Worm (Caenorhabditis elegans) whole organism, L1 larva: ENCODE measurements around the gene egl-9.
A peak's percentile ranks its signal among the peaks of the same experiment; 100 is the strongest.

Experiments used
- F16B12.6 ChIP-seq: fragments of 150-350 bp; optimal IDR thresholded peaks from 2 replicates; lab custom pipeline; 2014; ENCODE audit warnings: missing biosample characterization, missing genetic modification characterization
- aly-2 ChIP-seq: fragments of 150-350 bp; optimal IDR thresholded peaks from 2 replicates; lab custom pipeline; 2014; ENCODE audit warnings: missing biosample characterization, missing genetic modification characterization
- blmp-1 ChIP-seq: fragments of 150-350 bp; optimal IDR thresholded peaks from 2 replicates; lab custom pipeline; 2014; ENCODE audit warnings: missing biosample characterization, missing genetic modification characterization
- ceh-8 ChIP-seq: fragments of 200-800 bp; sonication (Bioruptor generic); optimal IDR thresholded peaks from 2 replicates; lab custom pipeline; 2018; ENCODE audit warnings: mild to moderate bottlenecking, missing genetic modification characterization, moderate library complexity, missing compliant biosample characterization
- ceh-82 ChIP-seq, 3 experiments: fragments of 150-350 bp in 1 of 3; sonication (generic microtip) in 2 of 3; optimal IDR thresholded peaks; 2 replicates each; lab custom pipeline; 2014 to 2017; ENCODE audit warnings: missing biosample characterization in 3 of 3, missing genetic modification characterization in 3 of 3
- ceh-88 ChIP-seq: fragments of 200-800 bp; sonication (Bioruptor generic); IDR thresholded peaks from 2 replicates; pipeline ENCODE4 v1.3.6; 2022; ENCODE audit warnings: missing genetic modification characterization, missing compliant biosample characterization
- ceh-90 ChIP-seq: sonication (generic microtip); optimal IDR thresholded peaks from 2 replicates; lab custom pipeline; 2016; ENCODE audit warnings: missing genetic modification characterization, missing compliant biosample characterization
- dpl-1 ChIP-seq, 3 experiments: fragments of 150-350 bp in 2 of 3; sonication (generic microtip) in 1 of 3; optimal IDR thresholded peaks; 2 replicates each; lab custom pipeline; 2014 to 2017; ENCODE audit warnings: missing biosample characterization in 3 of 3, missing genetic modification characterization in 3 of 3, missing genetic modification reagents in 3 of 3
- efl-1 ChIP-seq, 4 experiments: fragments of 150-350 bp; optimal IDR thresholded peaks in 3 of 4; peaks in 1 of 4; 1 replicate in 1 of 4; 2 replicates in 3 of 4; lab custom pipeline; 2014; ENCODE audit warnings: missing biosample characterization in 2 of 4, missing genetic modification characterization in 2 of 4, missing genetic modification reagents in 2 of 4
- egl-27 ChIP-seq, 2 experiments: fragments of 150-350 bp in 1 of 2; sonication (generic microtip); optimal IDR thresholded peaks; 3 replicates each; lab custom pipeline; 2017 to 2018; ENCODE audit warnings: missing biosample characterization in 2 of 2, missing genetic modification characterization in 2 of 2, missing genetic modification reagents in 2 of 2
- elt-2 ChIP-seq: sonication (generic microtip); optimal IDR thresholded peaks from 2 replicates; lab custom pipeline; 2016; ENCODE audit warnings: missing genetic modification characterization, mild to moderate bottlenecking, inconsistent platforms, missing compliant biosample characterization, missing genetic modification reagents
- fkh-4 ChIP-seq: sonication (generic microtip); optimal IDR thresholded peaks from 2 replicates; lab custom pipeline; 2016; ENCODE audit warnings: missing compliant biosample characterization, missing genetic modification characterization, borderline replicate concordance
- fos-1 ChIP-seq: fragments of 150-350 bp; optimal IDR thresholded peaks from 2 replicates; lab custom pipeline; 2014; ENCODE audit warnings: missing biosample characterization, missing genetic modification characterization
- hlh-4 ChIP-seq: sonication (generic microtip); optimal IDR thresholded peaks from 2 replicates; lab custom pipeline; 2016; ENCODE audit warnings: mild to moderate bottlenecking, missing genetic modification characterization, missing compliant biosample characterization
- hpl-2 ChIP-seq: fragments of 150-350 bp; optimal IDR thresholded peaks from 2 replicates; lab custom pipeline; 2014; ENCODE audit warnings: missing biosample characterization, missing genetic modification reagents, missing genetic modification characterization
- irx-1 ChIP-seq: sonication (generic microtip); optimal IDR thresholded peaks from 2 replicates; lab custom pipeline; 2016; ENCODE audit warnings: missing genetic modification characterization, missing compliant biosample characterization
- jun-1 ChIP-seq: fragments of 150-350 bp; optimal IDR thresholded peaks from 2 replicates; lab custom pipeline; 2014; ENCODE audit warnings: missing biosample characterization, missing genetic modification reagents, missing genetic modification characterization
- lin-14 ChIP-seq: fragments of 200-800 bp; sonication (Bioruptor generic); optimal IDR thresholded peaks from 2 replicates; lab custom pipeline; 2018; ENCODE audit warnings: mild to moderate bottlenecking, missing genetic modification characterization, moderate library complexity, missing compliant biosample characterization
- lin-35 ChIP-seq, 2 experiments: fragments of 150-350 bp; optimal IDR thresholded peaks; 2 replicates each; lab custom pipeline; 2014; ENCODE audit warnings: missing biosample characterization in 2 of 2, missing genetic modification characterization in 2 of 2, missing genetic modification reagents in 2 of 2
- lin-39 ChIP-seq: fragments of 150-350 bp; optimal IDR thresholded peaks from 2 replicates; lab custom pipeline; 2014; ENCODE audit warnings: missing biosample characterization, missing genetic modification reagents, missing genetic modification characterization
- lir-3 ChIP-seq: sonication (generic microtip); optimal IDR thresholded peaks from 2 replicates; lab custom pipeline; 2016; ENCODE audit warnings: mild to moderate bottlenecking, missing genetic modification characterization, moderate library complexity, missing compliant biosample characterization; ENCODE audit not compliant: poor library complexity
- mef-2 ChIP-seq: fragments of 150-350 bp; optimal IDR thresholded peaks from 2 replicates; lab custom pipeline; 2014; ENCODE audit warnings: missing biosample characterization, missing genetic modification characterization
- nhr-12 ChIP-seq: sonication (generic microtip); optimal IDR thresholded peaks from 2 replicates; lab custom pipeline; 2017; ENCODE audit warnings: missing biosample characterization, missing genetic modification characterization
- nhr-19 ChIP-seq: fragments of 200-800 bp; sonication (Bioruptor generic); conservative IDR thresholded peaks from 2 replicates; pipeline ENCODE4 v1.3.6; 2022; ENCODE audit warnings: missing genetic modification characterization, missing compliant biosample characterization
- nhr-76 ChIP-seq: sonication (generic microtip); optimal IDR thresholded peaks from 2 replicates; lab custom pipeline; 2017; ENCODE audit warnings: missing biosample characterization, missing genetic modification characterization
- nhr-84 ChIP-seq: sonication (generic microtip); optimal IDR thresholded peaks from 2 replicates; lab custom pipeline; 2017; ENCODE audit warnings: missing biosample characterization, missing genetic modification characterization
- snpc-4 ChIP-seq: fragments of 150-350 bp; optimal IDR thresholded peaks from 2 replicates; lab custom pipeline; 2014; ENCODE audit warnings: missing biosample characterization, missing genetic modification characterization
- snu-23 ChIP-seq: sonication (generic microtip); optimal IDR thresholded peaks from 2 replicates; lab custom pipeline; 2016; ENCODE audit warnings: missing genetic modification characterization, missing compliant biosample characterization
- sox-4 ChIP-seq: sonication (generic microtip); optimal IDR thresholded peaks from 2 replicates; lab custom pipeline; 2016; ENCODE audit warnings: missing genetic modification characterization, missing compliant biosample characterization
- sup-37 ChIP-seq: fragments of 200-800 bp; sonication (Bioruptor generic); optimal IDR thresholded peaks from 2 replicates; lab custom pipeline; 2018; ENCODE audit warnings: mild to moderate bottlenecking, missing genetic modification characterization, missing compliant biosample characterization
- swsn-7 ChIP-seq: sonication (generic microtip); optimal IDR thresholded peaks from 2 replicates; lab custom pipeline; 2016; ENCODE audit warnings: missing genetic modification characterization, missing compliant biosample characterization
- tlp-1 ChIP-seq: fragments of 150-350 bp; optimal IDR thresholded peaks from 2 replicates; lab custom pipeline; 2014; ENCODE audit warnings: missing biosample characterization, missing genetic modification characterization
- unc-98 ChIP-seq: fragments of 200-800 bp; sonication (Bioruptor generic); IDR thresholded peaks from 2 replicates; pipeline ENCODE4 v1.3.6; 2022; ENCODE audit warnings: missing genetic modification characterization, missing compliant biosample characterization
- zag-1 ChIP-seq: fragments of 150-350 bp; optimal IDR thresholded peaks from 2 replicates; lab custom pipeline; 2014; ENCODE audit warnings: missing biosample characterization, missing genetic modification characterization
- zip-4 ChIP-seq: fragments of 200-800 bp; sonication (Bioruptor generic); optimal IDR thresholded peaks from 2 replicates; lab custom pipeline; 2018; ENCODE audit warnings: mild to moderate bottlenecking, missing genetic modification characterization, moderate library complexity, missing compliant biosample characterization

The egl-9 gene

DNA sequence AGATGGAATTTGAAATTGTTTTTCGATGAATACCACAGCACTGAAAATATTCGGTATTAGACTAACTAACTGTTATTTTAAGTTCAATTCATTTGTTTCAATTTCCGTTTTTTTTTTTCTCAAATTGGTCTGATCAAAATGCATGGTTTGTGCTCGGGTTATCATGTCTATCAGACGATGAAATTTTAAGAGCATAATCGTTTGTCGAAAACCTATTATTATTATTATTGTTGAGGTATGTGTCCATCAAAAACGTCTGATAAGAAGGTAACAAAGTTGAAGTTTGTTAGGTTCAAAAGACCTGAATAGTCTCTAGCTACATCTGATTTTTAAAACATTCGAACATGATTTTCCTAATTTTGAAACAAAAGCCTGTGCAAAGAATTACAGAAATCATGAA lies 15.7 kb downstream of the egl-9 start:
- TF ChIP-seq elt-2 (peak; percentile 63), tlp-1 (no peak), aly-2 (tag; lab: Kevin White, UChicago) (no peak), snu-23 (GFP tag; lab: Kevin White, UChicago) (no peak), lin-35 (GFP tag; optimal IDR thresholded peaks at IDR 0.05; lab: Kevin White, UChicago) (peak in 1 of 2 experiments; percentile 18), unc-98 (GFP tag; lab: Robert Waterston, UW) (no peak), efl-1 (optimal IDR thresholded peaks at IDR 0.05; lab: Kevin White, UChicago) (no peak), efl-1 (GFP tag; optimal IDR thresholded peaks at IDR 0.05 in 1 of 2; lab: Kevin White, UChicago) (peak in 1 of 2 experiments; percentile 57)

DNA sequence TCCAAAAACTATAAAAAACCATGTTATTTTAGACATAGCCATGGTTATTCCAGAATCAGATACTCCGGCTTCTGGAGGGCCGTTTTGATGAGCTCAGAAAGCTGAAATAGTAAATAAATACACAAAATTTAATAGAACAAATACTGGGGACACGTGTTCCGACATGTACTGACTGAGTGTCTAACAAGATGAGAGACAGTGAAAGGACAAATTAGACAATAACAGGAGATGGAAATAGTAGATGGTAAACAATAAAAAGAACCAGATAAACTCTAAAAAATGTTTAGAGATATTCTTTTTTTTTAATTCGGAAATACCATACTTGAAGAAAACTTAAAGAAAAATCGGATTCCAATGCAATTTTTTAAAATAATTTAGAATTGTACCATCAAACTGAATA lies 16.3 kb downstream of the egl-9 start, which contains the start of gene Y32F6B.1:
TSS of gene Y32F6B.1 (minus strand) at position 101 of the 400 bp plus-strand sequence.
- no peak for TF ChIP-seq hpl-2 (GFP tag; lab: Kevin White, UChicago)
- no peak for TF ChIP-seq efl-1 (optimal IDR thresholded peaks at IDR 0.05; lab: Kevin White, UChicago)
- no peak for TF ChIP-seq efl-1 (GFP tag; optimal IDR thresholded peaks at IDR 0.05 in 1 of 2; lab: Kevin White, UChicago)

ce11 chrV:10485389-10485788 lies 17.1 kb downstream of the egl-9 start:
- no peak for TF ChIP-seq lin-39
- no peak for TF ChIP-seq blmp-1 (tag; lab: Kevin White, UChicago)
- TF ChIP-seq aly-2 (tag; lab: Kevin White, UChicago): no peak
- peak; percentile 45 for TF ChIP-seq elt-2

DNA sequence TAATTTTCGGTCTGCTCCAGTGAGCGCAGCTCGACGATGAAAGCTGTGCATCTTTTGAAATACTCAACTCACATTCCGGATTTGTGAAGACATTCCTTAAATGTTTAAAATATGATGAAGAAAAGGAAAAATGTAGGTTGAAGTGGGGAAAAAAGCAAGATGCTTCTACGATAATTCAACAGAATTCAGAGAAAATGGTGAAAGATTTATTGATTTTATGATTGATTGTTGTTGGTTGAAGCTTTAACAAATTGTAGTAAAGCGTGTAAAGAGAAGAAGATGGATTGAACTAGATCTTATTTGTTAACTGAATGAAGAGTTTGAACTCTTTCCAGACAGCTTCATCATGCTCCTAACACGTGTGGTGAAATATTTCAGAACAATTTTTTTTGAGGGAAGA lies 21.7 kb downstream of the egl-9 start, which contains the start of gene ncx-5:
TSS of gene ncx-5 (minus strand) at position 101 of the 400 bp plus-strand sequence.
- TF ChIP-seq fkh-4 (tag; lab: Kevin White, UChicago) (no peak), egl-27 (tag; optimal IDR thresholded peaks at IDR 0.05; lab: Kevin White, UChicago) (no peak), nhr-76 (tag; lab: Kevin White, UChicago) (no peak), swsn-7 (tag; lab: Kevin White, UChicago) (no peak)

DNA sequence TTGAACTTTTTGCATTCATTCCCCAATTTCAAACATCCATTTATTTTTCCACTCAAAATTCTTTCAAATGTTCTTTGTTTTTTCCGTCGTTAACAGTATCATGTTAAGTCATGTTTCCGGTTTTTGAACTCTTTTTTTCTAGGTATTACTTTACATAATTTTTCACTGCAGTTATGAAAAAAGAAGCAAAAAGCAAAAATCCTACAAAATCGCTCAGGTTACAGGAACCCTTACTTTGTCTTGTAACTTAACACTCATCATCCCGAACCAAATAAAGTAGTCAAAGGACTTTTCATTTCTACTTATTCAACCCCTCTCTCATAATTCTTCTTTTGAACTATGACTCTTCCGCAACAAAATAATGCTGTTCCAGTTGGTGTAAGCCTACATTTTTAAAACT lies 23.1 kb downstream of the egl-9 start, which contains the start of gene aqp-5:
TSS of gene aqp-5 (plus strand) at position 301 of the 400 bp plus-strand sequence.
- TF ChIP-seq nhr-12 (tag; lab: Kevin White, UChicago) (no peak), zip-4 (GFP tag; lab: Kevin White, UChicago) (no peak), F16B12.6 (tag; lab: Kevin White, UChicago) (no peak), dpl-1 (GFP tag; optimal IDR thresholded peaks at IDR 0.05; lab: Kevin White, UChicago) (no peak), sox-4 (no peak), mef-2 (tag; lab: Kevin White, UChicago) (no peak), ceh-8 (GFP tag; lab: Kevin White, UChicago) (no peak)

DNA sequence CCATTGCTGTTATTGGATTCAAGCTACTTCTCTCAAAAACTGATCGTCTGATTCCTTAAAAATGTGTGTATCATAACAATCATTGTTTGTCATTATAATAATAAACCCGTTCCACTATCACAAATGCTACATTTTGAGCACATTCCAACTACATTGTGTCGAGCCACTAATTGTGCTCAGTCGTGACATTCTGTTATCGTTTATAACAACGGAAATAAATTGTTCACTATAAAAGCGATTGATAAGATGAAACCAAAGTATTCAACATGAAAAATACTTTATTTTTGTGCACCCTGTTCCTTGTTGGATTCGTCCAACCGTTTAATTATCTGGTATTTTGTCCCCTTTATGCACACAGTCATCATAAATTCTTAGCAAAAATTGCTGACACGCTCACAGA lies 24.8 kb downstream of the egl-9 start, which contains the start of gene ugt-33:
TSS of gene ugt-33 (plus strand) at position 260 of the 400 bp plus-strand sequence.
- TF ChIP-seq dpl-1 (GFP tag; optimal IDR thresholded peaks at IDR 0.05; lab: Kevin White, UChicago): no peak
- peak; percentile 57 for TF ChIP-seq elt-2
- TF ChIP-seq lin-35 (GFP tag; optimal IDR thresholded peaks at IDR 0.05; lab: Kevin White, UChicago): peak in 1 of 2 experiments; percentile 24

DNA sequence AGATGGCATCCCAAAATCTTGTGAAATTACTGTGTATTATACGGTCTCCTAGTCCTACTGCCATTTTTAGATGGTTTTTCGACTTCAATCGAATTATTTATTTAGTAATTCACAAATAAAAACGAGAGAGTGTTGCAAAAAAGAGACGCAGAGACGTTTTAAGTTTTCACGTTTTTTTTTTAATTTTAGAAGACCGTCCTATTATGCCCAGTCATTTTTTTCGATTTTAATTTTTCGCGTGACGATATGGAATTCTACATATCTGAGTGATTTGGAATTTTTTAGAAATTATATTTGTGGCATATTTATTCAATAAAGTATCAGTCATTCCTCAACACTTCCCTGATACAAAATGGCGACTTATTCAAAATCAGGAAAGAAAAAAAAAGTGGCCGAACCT lies 28.4 kb downstream of the egl-9 start, which contains the start of gene C35A5.4:
TSS of gene C35A5.4 (plus strand) at position 301 of the 400 bp plus-strand sequence.
- TF ChIP-seq ceh-82 (tag; optimal IDR thresholded peaks at IDR 0.05; lab: Kevin White, UChicago): no peak
- TF ChIP-seq lir-3 (tag; lab: Kevin White, UChicago): no peak
- TF ChIP-seq sup-37 (GFP tag; lab: Kevin White, UChicago): no peak
- TF ChIP-seq hlh-4 (tag; lab: Kevin White, UChicago): no peak
- no peak for TF ChIP-seq fos-1 (tag; lab: Kevin White, UChicago)
- no peak for TF ChIP-seq elt-2
- no peak for TF ChIP-seq nhr-76 (tag; lab: Kevin White, UChicago)
- TF ChIP-seq irx-1 (tag; lab: Kevin White, UChicago): no peak
- no peak for TF ChIP-seq sox-4
- no peak for TF ChIP-seq ceh-88 (GFP tag; lab: Robert Waterston, UW)
- no peak for TF ChIP-seq fkh-4 (tag; lab: Kevin White, UChicago)
- TF ChIP-seq ceh-90 (tag; lab: Kevin White, UChicago): no peak
- TF ChIP-seq nhr-84 (tag; lab: Kevin White, UChicago): no peak
- TF ChIP-seq jun-1 (tag; lab: Kevin White, UChicago): no peak
- no peak for TF ChIP-seq snpc-4 (tag; lab: Kevin White, UChicago)
- TF ChIP-seq blmp-1 (tag; lab: Kevin White, UChicago): no peak
- no peak for TF ChIP-seq zag-1
- TF ChIP-seq efl-1 (optimal IDR thresholded peaks at IDR 0.05; lab: Kevin White, UChicago): no peak
- TF ChIP-seq efl-1 (GFP tag; optimal IDR thresholded peaks at IDR 0.05 in 1 of 2; lab: Kevin White, UChicago): no peak
- no peak for TF ChIP-seq lin-14 (GFP tag; lab: Kevin White, UChicago)
- no peak for TF ChIP-seq nhr-19
